Fruit fly (Drosophila melanogaster) whole organism, prepupa: ENCODE results near the gene Usp10.
A peak's percentile ranks its signal among the peaks of the same experiment; 100 is the strongest.

Experiments used
- CG6792 ChIP-seq: fragments of 200-800 bp; sonication (Bioruptor generic); optimal IDR thresholded peaks from 3 replicates; lab custom pipeline; 2016; ENCODE audit warnings: missing biosample characterization, missing genetic modification characterization
- Eip78C ChIP-seq: fragments of 200-800 bp; sonication (Bioruptor generic); peaks from one replicate; lab custom pipeline; 2016; ENCODE audit warnings: missing biosample characterization, missing genetic modification characterization

DNA sequence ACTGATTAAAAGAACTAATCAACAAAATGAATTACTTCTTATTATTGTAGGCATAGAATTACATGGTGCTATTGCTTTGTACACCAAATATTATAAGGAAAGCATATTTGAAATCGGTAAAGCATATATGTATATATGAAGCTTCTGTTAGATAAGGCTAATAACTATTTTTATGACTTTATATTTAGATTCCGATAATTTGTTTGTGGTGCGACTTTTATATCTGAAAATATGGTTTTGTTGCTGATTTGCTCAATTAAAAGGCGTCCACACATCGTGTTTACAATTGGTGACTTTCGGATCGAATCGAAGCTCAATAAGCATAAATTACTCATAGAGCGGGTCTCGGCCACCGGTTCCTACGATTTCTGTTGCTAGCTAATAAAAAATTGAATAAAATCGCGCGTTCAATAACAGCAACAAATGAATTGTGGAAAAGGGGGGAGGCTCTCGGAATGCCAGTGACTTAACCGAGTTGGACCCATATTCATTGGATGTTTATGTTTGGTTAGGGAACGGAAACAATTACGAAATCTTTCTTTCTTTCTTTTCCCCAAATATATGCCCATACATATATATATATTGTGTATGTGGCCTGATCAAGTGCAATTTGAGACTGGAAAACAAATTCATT is 14.0 kb downstream of the Usp10 start:
- peak; percentile 45 for TF ChIP-seq Eip78C (GFP tag; lab: Kevin White, UChicago)
- no peak for TF ChIP-seq CG6792 (GFP tag; lab: Kevin White, UChicago)
